Worm (Caenorhabditis elegans) whole organism, young adult: ENCODE results near the gene fbxa-79.

Experiments
- B0035.1 ChIP-seq: sonication (generic microtip); optimal IDR thresholded peaks from 2 replicates; lab custom pipeline; 2016; ENCODE audit warnings: missing genetic modification characterization, mild to moderate bottlenecking, missing compliant biosample characterization, missing genotype, missing genetic modification reagents
- F37B4.10 ChIP-seq: fragments of 200-800 bp; sonication (Bioruptor generic); IDR thresholded peaks from 2 replicates; pipeline ENCODE4 v1.3.6; 2022; ENCODE audit warnings: missing genetic modification characterization, missing compliant biosample characterization
- F52B5.7 ChIP-seq: sonication (generic microtip); optimal IDR thresholded peaks from 2 replicates; lab custom pipeline; 2016; ENCODE audit warnings: mild to moderate bottlenecking, missing genetic modification characterization, missing compliant biosample characterization
- F57C9.4 ChIP-seq: sonication (generic microtip); optimal IDR thresholded peaks from 2 replicates; lab custom pipeline; 2017; ENCODE audit warnings: mild to moderate bottlenecking, missing genetic modification characterization, missing compliant biosample characterization
- K11D2.4 ChIP-seq: fragments of 200-800 bp; sonication (Bioruptor generic); IDR thresholded peaks from 2 replicates; pipeline ENCODE4 v1.3.6; 2022; ENCODE audit warnings: missing genetic modification reagents, missing genetic modification characterization, missing compliant biosample characterization
- T26A5.8 ChIP-seq: sonication (generic microtip); optimal IDR thresholded peaks from 2 replicates; lab custom pipeline; 2016; ENCODE audit warnings: missing genetic modification characterization, missing compliant biosample characterization
- Y67H2A.10 ChIP-seq: fragments of 200-800 bp; sonication (Bioruptor generic); conservative IDR thresholded peaks from 2 replicates; pipeline ENCODE4 v1.3.6; 2022; ENCODE audit warnings: missing genetic modification reagents, missing genetic modification characterization, missing compliant biosample characterization
- Y79H2A.3 ChIP-seq: fragments of 200-800 bp; sonication (Bioruptor generic); conservative IDR thresholded peaks from 2 replicates; pipeline ENCODE4 v1.3.6; 2022; ENCODE audit warnings: missing genetic modification reagents, missing genetic modification characterization, missing compliant biosample characterization
- ZK185.1 ChIP-seq: sonication (generic microtip); optimal IDR thresholded peaks from 2 replicates; lab custom pipeline; 2016; ENCODE audit warnings: mild to moderate bottlenecking, missing genetic modification characterization, missing compliant biosample characterization; ENCODE audit not compliant: poor library complexity, severe bottlenecking
- aptf-2 ChIP-seq: fragments of 200-800 bp; sonication (Bioruptor generic); conservative IDR thresholded peaks from 2 replicates; pipeline ENCODE4 v1.3.6; 2022; ENCODE audit warnings: missing genetic modification reagents, missing genetic modification characterization, missing compliant biosample characterization
- atf-7 ChIP-seq: sonication (generic microtip); optimal IDR thresholded peaks from 2 replicates; lab custom pipeline; 2017; ENCODE audit warnings: mild to moderate bottlenecking, missing genetic modification characterization, missing compliant biosample characterization
- attf-5 ChIP-seq: fragments of 200-800 bp; sonication (Bioruptor generic); optimal IDR thresholded peaks from 2 replicates; lab custom pipeline; 2018; ENCODE audit warnings: mild to moderate bottlenecking, missing genetic modification characterization, missing compliant biosample characterization
- cebp-1 ChIP-seq, 2 experiments: fragments of 200-800 bp in 1 of 2; sonication (Bioruptor generic) in 1 of 2; sonication (generic microtip) in 1 of 2; IDR thresholded peaks in 1 of 2; optimal IDR thresholded peaks in 1 of 2; 2 replicates each; pipeline versions ENCODE4 v1.3.6 to Lab custom; 2017 to 2022; ENCODE audit warnings: missing compliant biosample characterization in 2 of 2, missing genetic modification characterization in 2 of 2, mild to moderate bottlenecking in 1 of 2, missing genetic modification reagents in 1 of 2, moderate library complexity in 1 of 2
- ceh-58 ChIP-seq: fragments of 200-800 bp; sonication (Bioruptor generic); IDR thresholded peaks from 2 replicates; pipeline ENCODE4 v1.3.6; 2022; ENCODE audit warnings: missing genetic modification characterization, missing compliant biosample characterization
- efl-1 ChIP-seq: fragments of 150-350 bp; optimal IDR thresholded peaks from 2 replicates; lab custom pipeline; 2014; ENCODE audit warnings: missing biosample characterization, missing genetic modification reagents, missing genetic modification characterization
- egl-18 ChIP-seq: fragments of 200-800 bp; sonication (Bioruptor generic); IDR thresholded peaks from 2 replicates; pipeline ENCODE4 v1.3.6; 2022; ENCODE audit warnings: missing genetic modification reagents, missing genetic modification characterization, missing compliant biosample characterization
- ets-4 ChIP-seq: fragments of 200-800 bp; sonication (Bioruptor generic); optimal IDR thresholded peaks from 2 replicates; lab custom pipeline; 2018; ENCODE audit warnings: mild to moderate bottlenecking, missing genetic modification characterization, missing compliant biosample characterization
- gei-17 ChIP-seq: fragments of 200-800 bp; sonication (Bioruptor generic); optimal IDR thresholded peaks from 2 replicates; lab custom pipeline; 2018; ENCODE audit warnings: mild to moderate bottlenecking, missing genetic modification characterization, missing compliant biosample characterization
- hlh-12 ChIP-seq: sonication (generic microtip); optimal IDR thresholded peaks from 2 replicates; lab custom pipeline; 2016; ENCODE audit warnings: missing genetic modification characterization, missing compliant biosample characterization
- hsf-1 ChIP-seq: fragments of 200-800 bp; sonication (Bioruptor generic); IDR thresholded peaks from 2 replicates; pipeline ENCODE4 v1.3.6; 2022; ENCODE audit warnings: missing genetic modification reagents, missing genetic modification characterization, missing compliant biosample characterization
- lin-26 ChIP-seq: fragments of 200-800 bp; sonication (Bioruptor generic); IDR thresholded peaks from 2 replicates; pipeline ENCODE4 v1.3.6; 2022; ENCODE audit warnings: missing genetic modification reagents, missing genetic modification characterization, missing compliant biosample characterization
- lin-54 ChIP-seq: fragments of 200-800 bp; sonication (Bioruptor generic); optimal IDR thresholded peaks from 2 replicates; lab custom pipeline; 2018; ENCODE audit warnings: mild to moderate bottlenecking, missing genetic modification characterization, missing compliant biosample characterization
- madf-10 ChIP-seq: sonication (generic microtip); optimal IDR thresholded peaks from 2 replicates; lab custom pipeline; 2016; ENCODE audit warnings: mild to moderate bottlenecking, missing genetic modification characterization, missing compliant biosample characterization
- nfya-2 ChIP-seq: fragments of 200-800 bp; sonication (Bioruptor generic); IDR thresholded peaks from 2 replicates; pipeline ENCODE4 v1.3.6; 2022; ENCODE audit warnings: missing genetic modification reagents, missing genetic modification characterization, missing compliant biosample characterization
- nhr-120 ChIP-seq: fragments of 200-800 bp; sonication (Bioruptor generic); IDR thresholded peaks from 2 replicates; pipeline ENCODE4 v1.3.6; 2022; ENCODE audit warnings: missing genetic modification characterization, missing compliant biosample characterization
- nhr-27 ChIP-seq: fragments of 200-800 bp; sonication (Bioruptor generic); optimal IDR thresholded peaks from 2 replicates; lab custom pipeline; 2018; ENCODE audit warnings: mild to moderate bottlenecking, missing genetic modification characterization, moderate library complexity, missing compliant biosample characterization
- nhr-80 ChIP-seq: sonication (generic microtip); optimal IDR thresholded peaks from 2 replicates; lab custom pipeline; 2016; ENCODE audit warnings: missing genetic modification characterization, missing compliant biosample characterization
- pbrm-1 ChIP-seq: fragments of 200-800 bp; sonication (Bioruptor generic); IDR thresholded peaks from 2 replicates; pipeline ENCODE4 v1.3.6; 2022; ENCODE audit warnings: missing genetic modification reagents, missing genetic modification characterization, missing compliant biosample characterization
- rec-8 ChIP-seq, 2 experiments: sonication (generic microtip); optimal IDR thresholded peaks; 2 replicates each; lab custom pipeline; 2016; ENCODE audit warnings: mild to moderate bottlenecking in 2 of 2, missing genetic modification characterization in 2 of 2, missing genetic modification reagents in 2 of 2, missing genotype in 2 of 2, missing biosample characterization in 1 of 2, missing compliant biosample characterization in 1 of 2, moderate library complexity in 1 of 2
- repo-1 ChIP-seq: sonication (generic microtip); optimal IDR thresholded peaks from 2 replicates; lab custom pipeline; 2017; ENCODE audit warnings: mild to moderate bottlenecking, missing genetic modification characterization, missing compliant biosample characterization
- rpc-1 ChIP-seq, 2 experiments: fragments of 150-350 bp in 1 of 2; sonication (generic microtip) in 1 of 2; optimal IDR thresholded peaks; 2 replicates each; lab custom pipeline; 2014 to 2018; ENCODE audit warnings: missing biosample characterization in 1 of 2, missing genetic modification characterization in 1 of 2, missing genetic modification reagents in 1 of 2, missing genotype in 1 of 2
- sdz-38 ChIP-seq: sonication (generic microtip); optimal IDR thresholded peaks from 2 replicates; lab custom pipeline; 2016; ENCODE audit warnings: missing genotype, missing genetic modification characterization, missing compliant biosample characterization
- sea-2 ChIP-seq: fragments of 200-800 bp; sonication (Bioruptor generic); IDR thresholded peaks from 2 replicates; pipeline ENCODE4 v1.3.6; 2022; ENCODE audit warnings: missing genetic modification characterization, missing compliant biosample characterization
- snpc-4 ChIP-seq, 5 experiments: fragments of 150-350 bp in 1 of 5; sonication (generic microtip) in 4 of 5; optimal IDR thresholded peaks; 2 replicates each; lab custom pipeline; 2014 to 2018; ENCODE audit warnings: missing genetic modification characterization in 5 of 5, missing biosample characterization in 3 of 5, antibody characterized with exemption in 2 of 5, mild to moderate bottlenecking in 2 of 5, missing compliant biosample characterization in 2 of 5, missing genotype in 2 of 5, moderate library complexity in 2 of 5, missing genetic modification reagents in 1 of 5
- tlf-1 ChIP-seq: fragments of 200-800 bp; sonication (Bioruptor generic); optimal IDR thresholded peaks from 2 replicates; lab custom pipeline; 2018; ENCODE audit warnings: mild to moderate bottlenecking, missing genetic modification characterization, missing compliant biosample characterization
- zfh-2 ChIP-seq: fragments of 200-800 bp; sonication (Bioruptor generic); conservative IDR thresholded peaks from 2 replicates; pipeline ENCODE4 v1.3.6; 2022; ENCODE audit warnings: missing genetic modification reagents, missing genetic modification characterization, missing compliant biosample characterization
- zim-3 ChIP-seq: sonication (generic microtip); optimal IDR thresholded peaks from 2 replicates; lab custom pipeline; 2017; ENCODE audit warnings: mild to moderate bottlenecking, missing genetic modification characterization, moderate library complexity, missing compliant biosample characterization
- ztf-18 ChIP-seq: sonication (generic microtip); optimal IDR thresholded peaks from 2 replicates; lab custom pipeline; 2016; ENCODE audit warnings: missing genotype, mild to moderate bottlenecking, missing genetic modification characterization, missing compliant biosample characterization
- ztf-28 ChIP-seq: fragments of 200-800 bp; sonication (Bioruptor generic); IDR thresholded peaks from 2 replicates; pipeline ENCODE4 v1.3.6; 2022; ENCODE audit warnings: missing genetic modification reagents, missing genetic modification characterization, missing compliant biosample characterization
- ztf-3 ChIP-seq: fragments of 200-800 bp; sonication (Bioruptor generic); optimal IDR thresholded peaks from 2 replicates; lab custom pipeline; 2018; ENCODE audit warnings: mild to moderate bottlenecking, missing genetic modification characterization, missing compliant biosample characterization

Gene fbxa-79

DNA sequence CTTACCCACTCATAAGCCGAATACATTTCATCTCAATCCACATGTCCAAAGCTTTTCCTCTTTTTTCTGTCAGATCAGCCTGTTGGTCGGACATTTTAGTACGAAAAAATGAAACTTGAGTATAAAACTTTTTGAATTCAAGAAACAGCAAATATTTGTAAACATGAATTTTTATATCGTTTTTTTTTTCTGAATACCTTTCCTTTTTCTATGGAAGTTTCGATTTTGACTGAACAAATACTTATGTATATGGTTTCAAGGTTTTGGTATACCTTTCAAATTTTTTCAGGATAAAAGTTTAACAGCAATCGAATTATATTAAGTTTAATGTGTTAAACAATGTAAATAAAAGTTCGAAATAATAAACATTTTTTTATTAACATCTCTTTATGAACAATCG lies 32.1 kb upstream of the fbxa-79 start, which contains the start of gene fbxa-5:
fbxa-5 (minus strand) TSS at position 101 of the 400 bp plus-strand sequence.
- no peak for TF ChIP-seq K11D2.4 (GFP tag; lab: Robert Waterston, UW)

DNA sequence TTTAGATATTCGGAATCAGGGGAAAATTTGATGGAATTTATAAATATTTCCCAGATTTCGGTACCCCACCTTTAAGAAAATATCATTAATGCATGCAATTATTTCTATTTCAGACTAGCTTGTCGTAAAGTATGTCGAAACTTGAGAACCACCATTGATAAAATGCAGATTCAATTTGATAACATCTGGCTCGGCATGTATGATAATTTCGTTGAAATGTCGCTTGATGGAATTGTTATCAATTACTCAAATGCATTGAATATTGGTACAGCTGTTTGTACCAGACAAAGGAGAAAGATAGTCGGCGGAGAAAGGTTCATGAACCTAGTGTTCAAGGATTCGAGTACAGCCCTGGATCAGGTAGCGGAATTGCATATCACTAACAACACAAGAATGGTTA lies 23.8 kb upstream of the fbxa-79 start, which contains the start of gene Y82E9BL.19:
Y82E9BL.19 (plus strand) TSS at position 123 of the 400 bp plus-strand sequence.
- no peak for TF ChIP-seq F37B4.10 (GFP tag; lab: Robert Waterston, UW)
- TF ChIP-seq pbrm-1 (GFP tag; lab: Robert Waterston, UW): 0 out of 2 replicates have a peak, but pooled peaks have one; percentile 8
- TF ChIP-seq nhr-80 (tag; lab: Kevin White, UChicago): peak; percentile 59

DNA sequence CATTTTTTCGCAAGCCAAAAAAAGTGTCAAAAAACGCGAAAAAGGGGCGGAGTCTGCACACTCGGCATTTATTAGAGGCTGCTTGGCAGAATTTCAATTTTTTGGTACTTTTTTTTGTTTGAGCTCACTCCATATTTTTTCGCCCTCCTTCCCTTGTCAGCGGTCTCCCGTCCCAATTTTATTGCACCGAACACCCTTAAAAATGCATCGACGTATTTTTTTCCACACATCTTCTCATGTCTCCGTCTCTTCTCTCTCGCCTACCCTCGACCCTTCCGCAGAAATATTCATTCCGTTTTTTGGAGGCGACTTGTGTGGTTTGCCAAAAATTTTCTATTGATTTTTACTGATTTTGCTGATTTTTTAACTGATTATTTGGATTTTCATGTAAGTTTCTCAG lies 18.4 kb upstream of the fbxa-79 start, which contains the start of gene Y82E9BL.18:
Y82E9BL.18 (plus strand) TSS at position 301 of the 400 bp plus-strand sequence.
- no peak for TF ChIP-seq Y67H2A.10 (GFP tag; lab: Robert Waterston, UW)
- TF ChIP-seq ztf-28: no peak
- no peak for TF ChIP-seq F52B5.7 (tag; lab: Kevin White, UChicago)
- no peak for TF ChIP-seq sea-2 (GFP tag; lab: Robert Waterston, UW)
- no peak for TF ChIP-seq Y79H2A.3 (GFP tag; lab: Robert Waterston, UW)
- TF ChIP-seq zim-3: no peak
- no peak for TF ChIP-seq ztf-3 (GFP tag; lab: Kevin White, UChicago)
- TF ChIP-seq hlh-12 (tag; lab: Kevin White, UChicago): no peak
- TF ChIP-seq ztf-18 (tag; lab: Kevin White, UChicago): no peak
- TF ChIP-seq gei-17 (GFP tag; lab: Kevin White, UChicago): no peak
- TF ChIP-seq attf-5 (GFP tag; lab: Kevin White, UChicago): no peak
- no peak for TF ChIP-seq repo-1 (tag; lab: Kevin White, UChicago)
- no peak for TF ChIP-seq rpc-1 (optimal IDR thresholded peaks at IDR 0.05; lab: Kevin White, UChicago)
- no peak for TF ChIP-seq rpc-1 (tag; optimal IDR thresholded peaks at IDR 0.05; lab: Kevin White, UChicago)
- TF ChIP-seq B0035.1 (tag; lab: Kevin White, UChicago): no peak
- TF ChIP-seq ZK185.1 (tag; lab: Kevin White, UChicago): no peak
- no peak for TF ChIP-seq snpc-4 (GFP tag; optimal IDR thresholded peaks at IDR 0.05; lab: Kevin White, UChicago)
- no peak for TF ChIP-seq snpc-4 (tag; optimal IDR thresholded peaks at IDR 0.05; lab: Kevin White, UChicago)
- no peak for TF ChIP-seq ceh-58 (GFP tag; lab: Robert Waterston, UW)
- no peak for TF ChIP-seq aptf-2 (GFP tag; lab: Robert Waterston, UW)

DNA sequence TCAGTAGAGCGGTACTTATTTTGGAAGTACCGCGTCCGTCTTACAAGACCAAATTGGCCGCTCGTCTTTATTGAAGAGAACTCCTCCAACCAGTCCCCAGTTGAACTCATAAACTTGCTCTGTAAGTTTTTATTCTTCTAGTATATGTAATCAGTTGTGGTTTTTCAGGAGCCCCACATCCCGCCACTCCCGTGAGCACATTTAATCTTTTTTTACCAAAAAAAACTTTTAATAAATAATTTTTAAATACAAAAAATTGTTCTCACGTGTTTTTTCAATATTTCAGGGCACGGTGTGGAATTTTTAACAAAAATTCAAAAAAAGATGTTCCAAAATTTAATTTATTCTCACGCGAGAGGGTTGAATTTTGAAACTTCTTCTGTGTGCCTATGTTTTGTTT lies 16.4 kb upstream of the fbxa-79 start, which contains the start of gene fbxa-14:
fbxa-14 (minus strand) TSS at position 101 of the 400 bp plus-strand sequence.
- TF ChIP-seq nfya-2 (GFP tag; lab: Robert Waterston, UW): no peak
- TF ChIP-seq ets-4: no peak
- no peak for TF ChIP-seq nhr-120 (GFP tag; lab: Robert Waterston, UW)
- TF ChIP-seq F57C9.4 (tag; lab: Kevin White, UChicago): no peak
- no peak for TF ChIP-seq efl-1
- no peak for TF ChIP-seq sdz-38
- TF ChIP-seq lin-26 (GFP tag; lab: Robert Waterston, UW): no peak
- TF ChIP-seq, all 124 proteins: peak for 0

- TF ChIP-seq madf-10 (tag; lab: Kevin White, UChicago) (no peak), nhr-80 (tag; lab: Kevin White, UChicago) (peak; percentile 72), tlf-1 (GFP tag; lab: Kevin White, UChicago) (no peak), lin-54 (GFP tag; lab: Kevin White, UChicago) (no peak), repo-1 (tag; lab: Kevin White, UChicago) (no peak), rec-8 (tag; optimal IDR thresholded peaks at IDR 0.05; lab: Kevin White, UChicago) (no peak), T26A5.8 (no peak), cebp-1 (GFP tag; IDR thresholded peaks at IDR 0.05; lab: Robert Waterston, UW) (peak; percentile 21; the same call in 1 of the 2 replicates), cebp-1 (tag; optimal IDR thresholded peaks at IDR 0.05; lab: Kevin White, UChicago) (peak; percentile 32), egl-18 (GFP tag; lab: Robert Waterston, UW) (no peak), ets-4 (peak; percentile 17), atf-7 (peak; percentile 35), rpc-1 (optimal IDR thresholded peaks at IDR 0.05; lab: Kevin White, UChicago) (no peak), rpc-1 (tag; optimal IDR thresholded peaks at IDR 0.05; lab: Kevin White, UChicago) (no peak), nhr-27 (no peak), zfh-2 (GFP tag; lab: Robert Waterston, UW) (no peak), F57C9.4 (tag; lab: Kevin White, UChicago) (no peak), hsf-1 (no peak), sea-2 (GFP tag; lab: Robert Waterston, UW) (no peak)
Measured at ce11 chrIII:1323555-1323954, 15.5 kb upstream of the fbxa-79 start.
